Fruit fly (Drosophila melanogaster) Kc167 (cell line): ENCODE data around the gene TrpRS-m.

ENCODE experiments used
- Myc ChIP-seq: fragments of >200 bp; optimal IDR thresholded peaks from 2 replicates; lab custom pipeline; 2017; ENCODE audit warnings: missing external identifiers
- Sin3A ChIP-seq: fragments of >200 bp; optimal IDR thresholded peaks from 2 replicates; lab custom pipeline; 2018; ENCODE audit warnings: missing external identifiers
- h ChIP-seq: fragments of >200 bp; optimal IDR thresholded peaks from 3 replicates; lab custom pipeline; 2018; ENCODE audit warnings: missing external identifiers
- insv ChIP-seq: fragments of >200 bp; optimal IDR thresholded peaks from 3 replicates; lab custom pipeline; 2018; ENCODE audit warnings: missing external identifiers
- psq ChIP-seq: fragments of >200 bp; optimal IDR thresholded peaks from 2 replicates; lab custom pipeline; 2017; ENCODE audit warnings: missing external identifiers

- TF ChIP-seq h = no peak
- TF ChIP-seq psq (lab: Kevin White, UChicago) = no peak
- no peak for TF ChIP-seq Sin3A (lab: Kevin White, UChicago)
- no peak for TF ChIP-seq Myc
- no peak for TF ChIP-seq insv (lab: Kevin White, UChicago)
These were observed 29.4 kb upstream of the TrpRS-m start, which contains the start of gene Ir75b for dm6 chr3L:17820093-17820492.
